Worm (Caenorhabditis elegans): ENCODE results near the gene ifd-2.

Gene ifd-2

ce11 chrX:806515-806914 lies 9.2 kb downstream of the ifd-2 start (continued):
- TF ChIP-seq elt-2 (tag; optimal IDR thresholded peaks at IDR 0.05) (peak; percentile 87), K09A11.1 (tag; optimal IDR thresholded peaks at IDR 0.05; ENCODE audit: insufficient read depth) (peak; percentile 84), K02D7.2 (tag; optimal IDR thresholded peaks at IDR 0.05) (peak; percentile 17), pha-2 (tag; optimal IDR thresholded peaks at IDR 0.05) (peak; percentile 64), ceh-18 (tag; optimal IDR thresholded peaks at IDR 0.05) (peak; percentile 97), ceh-30 (tag; optimal IDR thresholded peaks at IDR 0.05) (peak; percentile 82), pat-9 (tag; optimal IDR thresholded peaks at IDR 0.05) (peak; percentile 38), sdc-2 (tag; optimal IDR thresholded peaks at IDR 0.05) (peak; percentile 100), unc-86 (tag; optimal IDR thresholded peaks at IDR 0.05) (peak; percentile 92), ttx-3 (tag; optimal IDR thresholded peaks at IDR 0.05) (peak; percentile 67), T23F11.4 (GFP tag; optimal IDR thresholded peaks at IDR 0.05) (peak; percentile 19), dve-1 (tag; optimal IDR thresholded peaks at IDR 0.05) (peak; percentile 96), Y22D7AL.16 (tag; optimal IDR thresholded peaks at IDR 0.05) (no peak), dmd-4 (tag; optimal IDR thresholded peaks at IDR 0.05; ENCODE audit: borderline replicate concordance) (peak; percentile 57), elt-4 (tag; optimal IDR thresholded peaks at IDR 0.05) (no peak), pros-1 (tag; optimal IDR thresholded peaks at IDR 0.05) (peak; percentile 80), hlh-8 (tag; optimal IDR thresholded peaks at IDR 0.05) (peak; percentile 67), ceh-45 (GFP tag; IDR thresholded peaks at IDR 0.05) (peak; percentile 74; the same call in 1 of the 2 replicates), tbx-7 (tag; optimal IDR thresholded peaks at IDR 0.05) (peak; percentile 54), fkh-10 (GFP tag; optimal IDR thresholded peaks at IDR 0.05) (peak; percentile 26), hlh-30 (tag; optimal IDR thresholded peaks at IDR 0.05; ENCODE audit: insufficient read depth) (peak; percentile 72), ceh-31 (tag; optimal IDR thresholded peaks at IDR 0.05) (peak; percentile 96), zip-5 (tag; optimal IDR thresholded peaks at IDR 0.05) (peak; percentile 34), ceh-2 (tag; optimal IDR thresholded peaks at IDR 0.05) (peak; percentile 91), C08G9.2 (tag; optimal IDR thresholded peaks at IDR 0.05) (peak; percentile 57), tbx-2 (tag; optimal IDR thresholded peaks at IDR 0.05) (peak; percentile 95)

ce11 chrX:802478-802877 lies 13.3 kb downstream of the ifd-2 start, which contains the start of gene gtr-1:
gtr-1 (plus strand) TSS chrX:802778.
- TF ChIP-seq unc-3 (GFP tag; conservative IDR thresholded peaks at IDR 0.05) (no peak), unc-3 (tag; optimal IDR thresholded peaks at IDR 0.05) (no peak), C38D4.7 (GFP tag; optimal IDR thresholded peaks at IDR 0.05) (no peak), ceh-24 (tag; optimal IDR thresholded peaks at IDR 0.05) (no peak), F13H6.1 (tag; optimal IDR thresholded peaks at IDR 0.05) (no peak), unc-42 (tag; optimal IDR thresholded peaks at IDR 0.05) (no peak), npax-4 (tag; optimal IDR thresholded peaks at IDR 0.05) (no peak), mec-3 (tag; optimal IDR thresholded peaks at IDR 0.05; ENCODE audit: borderline replicate concordance) (no peak), ceh-48 (tag; optimal IDR thresholded peaks at IDR 0.05) (no peak), hlh-30 (tag; optimal IDR thresholded peaks at IDR 0.05; ENCODE audit: insufficient read depth) (no peak), ceh-34 (tag; optimal IDR thresholded peaks at IDR 0.05) (no peak), zip-5 (tag; optimal IDR thresholded peaks at IDR 0.05) (no peak), unc-55 (GFP tag; optimal IDR thresholded peaks at IDR 0.05) (no peak), pat-9 (tag; optimal IDR thresholded peaks at IDR 0.05) (no peak), dmd-4 (tag; optimal IDR thresholded peaks at IDR 0.05; ENCODE audit: borderline replicate concordance) (no peak)

ce11 chrX:790593-790992 lies 25.1 kb downstream of the ifd-2 start:
- no peak for TF ChIP-seq rnt-1 (tag; optimal IDR thresholded peaks at IDR 0.05)
- no peak for TF ChIP-seq ceh-18 (tag; optimal IDR thresholded peaks at IDR 0.05)
- no peak for TF ChIP-seq nfya-1 (tag; optimal IDR thresholded peaks at IDR 0.05)
- no peak for TF ChIP-seq ceh-48 (tag; optimal IDR thresholded peaks at IDR 0.05)
- TF ChIP-seq che-1 (tag; optimal IDR thresholded peaks at IDR 0.05): no peak
- TF ChIP-seq madf-2 (tag; optimal IDR thresholded peaks at IDR 0.05): no peak
- TF ChIP-seq hlh-6 (tag; optimal IDR thresholded peaks at IDR 0.05): no peak
- no peak for TF ChIP-seq C38D4.7 (GFP tag; optimal IDR thresholded peaks at IDR 0.05)
- no peak for TF ChIP-seq K09A11.1 (tag; optimal IDR thresholded peaks at IDR 0.05; ENCODE audit: insufficient read depth)
- TF ChIP-seq Y22D7AL.16 (tag; optimal IDR thresholded peaks at IDR 0.05): no peak
- no peak for TF ChIP-seq unc-55 (GFP tag; optimal IDR thresholded peaks at IDR 0.05)
- no peak for TF ChIP-seq unc-3 (GFP tag; conservative IDR thresholded peaks at IDR 0.05)
- no peak for TF ChIP-seq unc-3 (tag; optimal IDR thresholded peaks at IDR 0.05)
- no peak for TF ChIP-seq fkh-6 (tag; optimal IDR thresholded peaks at IDR 0.05)
- TF ChIP-seq odd-2 (tag; optimal IDR thresholded peaks at IDR 0.05): no peak
- TF ChIP-seq fax-1 (tag; optimal IDR thresholded peaks at IDR 0.05): no peak
- TF ChIP-seq lim-6 (tag; optimal IDR thresholded peaks at IDR 0.05): no peak
- no peak for TF ChIP-seq elt-2 (tag; optimal IDR thresholded peaks at IDR 0.05)
- TF ChIP-seq ceh-31 (tag; optimal IDR thresholded peaks at IDR 0.05): no peak
- no peak for TF ChIP-seq pax-1 (tag; optimal IDR thresholded peaks at IDR 0.05)
- TF ChIP-seq hlh-30 (tag; optimal IDR thresholded peaks at IDR 0.05; ENCODE audit: insufficient read depth): no peak
